Worm (Caenorhabditis elegans) whole organism, L1 larva: ENCODE results near the gene F10D2.16.

Experiments
- C04F5.9 ChIP-seq: sonication (generic microtip); optimal IDR thresholded peaks from 2 replicates; lab custom pipeline; 2016; ENCODE audit warnings: missing genetic modification characterization, missing compliant biosample characterization
- C16A3.4 ChIP-seq: fragments of 150-350 bp; optimal IDR thresholded peaks from 2 replicates; lab custom pipeline; 2014; ENCODE audit warnings: missing biosample characterization, missing genetic modification characterization
- C34B4.2 ChIP-seq: sonication (generic microtip); optimal IDR thresholded peaks from 2 replicates; lab custom pipeline; 2017; ENCODE audit warnings: mild to moderate bottlenecking, missing genetic modification characterization, missing compliant biosample characterization
- Y116A8C.19 ChIP-seq: sonication (generic microtip); optimal IDR thresholded peaks from 2 replicates; lab custom pipeline; 2016; ENCODE audit warnings: missing compliant biosample characterization, missing genetic modification characterization, borderline replicate concordance
- aha-1 ChIP-seq: fragments of 150-350 bp; optimal IDR thresholded peaks from 2 replicates; lab custom pipeline; 2014; ENCODE audit warnings: missing biosample characterization, missing genetic modification characterization
- ama-1 ChIP-seq: fragments of 150-350 bp; optimal IDR thresholded peaks from 2 replicates; lab custom pipeline; 2014
- ceh-63 ChIP-seq: fragments of 200-800 bp; sonication (Bioruptor generic); optimal IDR thresholded peaks from 2 replicates; lab custom pipeline; 2018; ENCODE audit warnings: mild to moderate bottlenecking, missing genetic modification characterization, missing compliant biosample characterization
- ceh-88 ChIP-seq: fragments of 200-800 bp; sonication (Bioruptor generic); IDR thresholded peaks from 2 replicates; pipeline ENCODE4 v1.3.6; 2022; ENCODE audit warnings: missing genetic modification characterization, missing compliant biosample characterization
- ces-1 ChIP-seq: fragments of 150-350 bp; optimal IDR thresholded peaks from 2 replicates; lab custom pipeline; 2014; ENCODE audit warnings: missing biosample characterization, missing genetic modification reagents, missing genetic modification characterization
- dpl-1 ChIP-seq, 3 experiments: fragments of 150-350 bp in 2 of 3; sonication (generic microtip) in 1 of 3; optimal IDR thresholded peaks; 2 replicates each; lab custom pipeline; 2014 to 2017; ENCODE audit warnings: missing biosample characterization in 3 of 3, missing genetic modification characterization in 3 of 3, missing genetic modification reagents in 3 of 3
- elt-2 ChIP-seq: sonication (generic microtip); optimal IDR thresholded peaks from 2 replicates; lab custom pipeline; 2016; ENCODE audit warnings: missing genetic modification characterization, mild to moderate bottlenecking, inconsistent platforms, missing compliant biosample characterization, missing genetic modification reagents
- fkh-10 ChIP-seq: sonication (generic microtip); optimal IDR thresholded peaks from 2 replicates; lab custom pipeline; 2017; ENCODE audit warnings: missing biosample characterization, missing genetic modification reagents, missing genetic modification characterization
- fkh-4 ChIP-seq: sonication (generic microtip); optimal IDR thresholded peaks from 2 replicates; lab custom pipeline; 2016; ENCODE audit warnings: missing compliant biosample characterization, missing genetic modification characterization, borderline replicate concordance
- hlh-17 ChIP-seq: fragments of 200-800 bp; sonication (Bioruptor generic); optimal IDR thresholded peaks from 2 replicates; lab custom pipeline; 2018; ENCODE audit warnings: missing genetic modification characterization, mild to moderate bottlenecking, missing compliant biosample characterization, moderate library complexity, borderline replicate concordance
- hlh-4 ChIP-seq: sonication (generic microtip); optimal IDR thresholded peaks from 2 replicates; lab custom pipeline; 2016; ENCODE audit warnings: mild to moderate bottlenecking, missing genetic modification characterization, missing compliant biosample characterization
- isw-1 ChIP-seq: fragments of 200-800 bp; sonication (Bioruptor generic); IDR thresholded peaks from 2 replicates; pipeline ENCODE4 v1.3.6; 2022; ENCODE audit warnings: missing genetic modification characterization, missing compliant biosample characterization
- jun-1 ChIP-seq: fragments of 150-350 bp; optimal IDR thresholded peaks from 2 replicates; lab custom pipeline; 2014; ENCODE audit warnings: missing biosample characterization, missing genetic modification reagents, missing genetic modification characterization
- lin-13 ChIP-seq: fragments of 150-350 bp; optimal IDR thresholded peaks from 2 replicates; lab custom pipeline; 2014; ENCODE audit warnings: missing biosample characterization, missing genetic modification reagents, missing genetic modification characterization
- lin-35 ChIP-seq, 2 experiments: fragments of 150-350 bp; optimal IDR thresholded peaks; 2 replicates each; lab custom pipeline; 2014; ENCODE audit warnings: missing biosample characterization in 2 of 2, missing genetic modification characterization in 2 of 2, missing genetic modification reagents in 2 of 2
- lir-3 ChIP-seq: sonication (generic microtip); optimal IDR thresholded peaks from 2 replicates; lab custom pipeline; 2016; ENCODE audit warnings: mild to moderate bottlenecking, missing genetic modification characterization, moderate library complexity, missing compliant biosample characterization; ENCODE audit not compliant: poor library complexity
- lsy-2 ChIP-seq, 2 experiments: fragments of 150-350 bp; optimal IDR thresholded peaks; 2 replicates each; lab custom pipeline; 2014; ENCODE audit warnings: missing biosample characterization in 2 of 2, missing genetic modification characterization in 2 of 2
- mab-9 ChIP-seq: fragments of 200-800 bp; sonication (Bioruptor generic); IDR thresholded peaks from 2 replicates; pipeline ENCODE4 v1.3.6; 2022; ENCODE audit warnings: missing genetic modification reagents, missing genetic modification characterization, missing compliant biosample characterization
- mdl-1 ChIP-seq, 2 experiments: fragments of 150-350 bp; optimal IDR thresholded peaks; 2 replicates each; lab custom pipeline; 2014 to 2017; ENCODE audit warnings: missing biosample characterization in 2 of 2, missing genetic modification characterization in 2 of 2, inconsistent platforms in 1 of 2
- nhr-11 ChIP-seq: fragments of 150-350 bp; optimal IDR thresholded peaks from 2 replicates; lab custom pipeline; 2014; ENCODE audit warnings: missing biosample characterization, missing genetic modification characterization
- nhr-12 ChIP-seq: sonication (generic microtip); optimal IDR thresholded peaks from 2 replicates; lab custom pipeline; 2017; ENCODE audit warnings: missing biosample characterization, missing genetic modification characterization
- nhr-20 ChIP-seq: sonication (generic microtip); optimal IDR thresholded peaks from 2 replicates; lab custom pipeline; 2016; ENCODE audit warnings: mild to moderate bottlenecking, missing genetic modification characterization, missing compliant biosample characterization
- nhr-237 ChIP-seq: fragments of 150-350 bp; optimal IDR thresholded peaks from 2 replicates; lab custom pipeline; 2014; ENCODE audit warnings: missing biosample characterization, missing genetic modification characterization
- nhr-47 ChIP-seq: sonication (generic microtip); optimal IDR thresholded peaks from 2 replicates; lab custom pipeline; 2016; ENCODE audit warnings: mild to moderate bottlenecking, missing genetic modification characterization, moderate library complexity, missing compliant biosample characterization
- nhr-71 ChIP-seq: sonication (generic microtip); optimal IDR thresholded peaks from 2 replicates; lab custom pipeline; 2016; ENCODE audit warnings: mild to moderate bottlenecking, missing genetic modification characterization, moderate library complexity, missing compliant biosample characterization
- nhr-76 ChIP-seq: sonication (generic microtip); optimal IDR thresholded peaks from 2 replicates; lab custom pipeline; 2017; ENCODE audit warnings: missing biosample characterization, missing genetic modification characterization
- nhr-84 ChIP-seq: sonication (generic microtip); optimal IDR thresholded peaks from 2 replicates; lab custom pipeline; 2017; ENCODE audit warnings: missing biosample characterization, missing genetic modification characterization
- nhr-85 ChIP-seq: sonication (generic microtip); peaks from one replicate; lab custom pipeline; 2016; ENCODE audit warnings: missing genetic modification characterization, inconsistent platforms, missing compliant biosample characterization
- nhr-90 ChIP-seq: sonication (generic microtip); optimal IDR thresholded peaks from 2 replicates; lab custom pipeline; 2016; ENCODE audit warnings: mild to moderate bottlenecking, missing genetic modification characterization, missing compliant biosample characterization; ENCODE audit not compliant: poor library complexity
- pag-3 ChIP-seq: sonication (generic microtip); optimal IDR thresholded peaks from 2 replicates; lab custom pipeline; 2017; ENCODE audit warnings: missing genetic modification characterization, mild to moderate bottlenecking, missing compliant biosample characterization, antibody characterized with exemption, borderline replicate concordance; ENCODE audit not compliant: insufficient read depth
- pax-3 ChIP-seq: fragments of 200-800 bp; sonication (Bioruptor generic); optimal IDR thresholded peaks from 2 replicates; lab custom pipeline; 2018; ENCODE audit warnings: mild to moderate bottlenecking, missing genetic modification characterization, moderate library complexity, missing compliant biosample characterization
- pqm-1 ChIP-seq: sonication (generic microtip); optimal IDR thresholded peaks from 3 replicates; lab custom pipeline; 2017; ENCODE audit warnings: missing biosample characterization, missing genetic modification characterization
- skn-1 ChIP-seq: fragments of 150-350 bp; optimal IDR thresholded peaks from 2 replicates; lab custom pipeline; 2014; ENCODE audit warnings: missing biosample characterization, missing genetic modification characterization
- snpc-4 ChIP-seq: fragments of 150-350 bp; optimal IDR thresholded peaks from 2 replicates; lab custom pipeline; 2014; ENCODE audit warnings: missing biosample characterization, missing genetic modification characterization
- sptf-1 ChIP-seq: fragments of 150-350 bp; optimal IDR thresholded peaks from 2 replicates; lab custom pipeline; 2014; ENCODE audit warnings: missing biosample characterization, missing genetic modification characterization
- sup-37 ChIP-seq: fragments of 200-800 bp; sonication (Bioruptor generic); optimal IDR thresholded peaks from 2 replicates; lab custom pipeline; 2018; ENCODE audit warnings: mild to moderate bottlenecking, missing genetic modification characterization, missing compliant biosample characterization
- tbx-2 ChIP-seq: sonication (generic microtip); optimal IDR thresholded peaks from 2 replicates; lab custom pipeline; 2016; ENCODE audit warnings: missing genetic modification characterization, missing compliant biosample characterization
- unc-30 ChIP-seq: sonication (generic microtip); optimal IDR thresholded peaks from 2 replicates; lab custom pipeline; 2017; ENCODE audit warnings: missing biosample characterization, missing genetic modification characterization
- unc-62 ChIP-seq: fragments of 150-350 bp; optimal IDR thresholded peaks from 2 replicates; lab custom pipeline; 2014; ENCODE audit warnings: missing biosample characterization, missing genetic modification reagents, missing genetic modification characterization
- unc-86 ChIP-seq: sonication (generic microtip); optimal IDR thresholded peaks from 2 replicates; lab custom pipeline; 2016; ENCODE audit warnings: missing genetic modification characterization, missing compliant biosample characterization
- unc-98 ChIP-seq: fragments of 200-800 bp; sonication (Bioruptor generic); IDR thresholded peaks from 2 replicates; pipeline ENCODE4 v1.3.6; 2022; ENCODE audit warnings: missing genetic modification characterization, missing compliant biosample characterization
- vab-15 ChIP-seq: sonication (generic microtip); optimal IDR thresholded peaks from 2 replicates; lab custom pipeline; 2017; ENCODE audit warnings: missing genotype, mild to moderate bottlenecking, missing genetic modification characterization, missing compliant biosample characterization
- xbp-1 ChIP-seq: sonication (generic microtip); optimal IDR thresholded peaks from 2 replicates; lab custom pipeline; 2016; ENCODE audit warnings: missing genetic modification characterization, missing compliant biosample characterization
- ztf-4 ChIP-seq: fragments of 150-350 bp; optimal IDR thresholded peaks from 2 replicates; lab custom pipeline; 2014; ENCODE audit warnings: missing biosample characterization, missing genetic modification characterization

The F10D2.16 gene

DNA sequence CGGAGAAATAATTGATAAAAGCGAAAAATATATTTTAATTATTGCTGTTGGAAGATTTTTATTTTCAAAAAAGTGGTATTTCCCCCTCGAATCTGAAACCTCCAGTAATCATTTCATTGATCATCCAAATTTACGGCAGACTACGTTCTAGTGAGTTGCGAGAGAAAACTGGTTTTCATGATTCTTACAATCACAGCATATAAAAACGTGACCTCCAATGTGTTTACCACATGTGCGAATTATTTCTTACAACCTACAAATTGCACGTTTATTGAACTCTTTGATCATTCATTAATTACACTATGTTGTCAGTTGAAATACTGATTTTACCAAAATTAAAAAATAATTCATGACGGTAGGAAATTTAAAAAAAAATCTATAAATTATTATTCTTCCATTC, 44.8 kb upstream of the F10D2.16 start (continued):
- TF ChIP-seq lsy-2 (tag; optimal IDR thresholded peaks at IDR 0.05; lab: Kevin White, UChicago) (peak; percentile 36 to 53), vab-15 (peak; percentile 61), nhr-47 (tag; lab: Kevin White, UChicago) (peak; percentile 27), nhr-76 (no peak), fkh-4 (no peak), nhr-85 (tag; lab: Kevin White, UChicago) (peak; percentile 97), nhr-11 (tag; lab: Kevin White, UChicago) (no peak), C34B4.2 (tag; lab: Kevin White, UChicago) (no peak), lin-35 (GFP tag; optimal IDR thresholded peaks at IDR 0.05; lab: Kevin White, UChicago) (peak in 1 of 2 experiments; percentile 81), isw-1 (GFP tag; lab: Robert Waterston, UW) (no peak), Y116A8C.19 (tag; lab: Kevin White, UChicago) (no peak), unc-86 (no peak), nhr-71 (tag; lab: Kevin White, UChicago) (peak; percentile 77), tbx-2 (tag; lab: Kevin White, UChicago) (peak; percentile 67), dpl-1 (GFP tag; optimal IDR thresholded peaks at IDR 0.05; lab: Kevin White, UChicago) (peak in 1 of 3 experiments; percentile 24), pqm-1 (tag; lab: Kevin White, UChicago) (no peak)

DNA sequence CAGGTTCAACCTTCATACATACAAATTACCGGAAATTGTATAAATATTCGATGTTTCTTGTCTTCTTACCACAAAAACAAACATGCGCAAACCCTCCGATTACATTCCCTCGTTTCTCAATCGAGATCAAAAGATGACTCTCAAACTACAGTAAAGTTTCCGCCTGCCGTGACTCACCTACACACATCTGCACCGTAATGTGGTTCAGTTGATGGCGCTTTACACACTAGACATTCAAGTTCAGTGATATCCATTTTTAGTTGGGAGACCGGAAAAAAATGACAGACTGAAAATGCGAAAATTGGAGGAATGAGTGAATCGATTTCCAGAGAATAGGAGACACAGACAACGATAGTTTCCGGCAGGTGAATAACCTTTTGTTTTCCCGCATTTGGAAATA, 42.8 kb upstream of the F10D2.16 start, which contains the start of gene nhr-286:
TSS of gene nhr-286 (minus strand) at position 324 of the 400 bp plus-strand sequence.
- TF ChIP-seq sptf-1 (tag; lab: Kevin White, UChicago) (no peak), hlh-4 (tag; lab: Kevin White, UChicago) (no peak), nhr-20 (tag; lab: Kevin White, UChicago) (peak; percentile 51), pax-3 (tag; lab: Kevin White, UChicago) (no peak), lin-13 (GFP tag; lab: Kevin White, UChicago) (no peak), elt-2 (tag; lab: Kevin White, UChicago) (no peak), fkh-4 (no peak), xbp-1 (tag; lab: Kevin White, UChicago) (no peak), ceh-88 (GFP tag; lab: Robert Waterston, UW) (no peak), skn-1 (tag; lab: Kevin White, UChicago) (no peak), hlh-17 (no peak), sup-37 (no peak), tbx-2 (tag; lab: Kevin White, UChicago) (no peak), snpc-4 (tag; lab: Kevin White, UChicago) (no peak), ama-1 (lab: Kevin White, UChicago) (peak; percentile 39), aha-1 (tag; lab: Kevin White, UChicago) (no peak), unc-30 (no peak), mab-9 (GFP tag; lab: Robert Waterston, UW) (no peak), mdl-1 (tag; optimal IDR thresholded peaks at IDR 0.05; lab: Kevin White, UChicago) (no peak), fkh-10 (GFP tag; lab: Kevin White, UChicago) (no peak), nhr-237 (tag; lab: Kevin White, UChicago) (no peak), pag-3 (tag; lab: Kevin White, UChicago) (no peak), vab-15 (no peak), nhr-85 (tag; lab: Kevin White, UChicago) (peak; percentile 50), C16A3.4 (tag; lab: Kevin White, UChicago) (no peak), Y116A8C.19 (tag; lab: Kevin White, UChicago) (no peak)

DNA sequence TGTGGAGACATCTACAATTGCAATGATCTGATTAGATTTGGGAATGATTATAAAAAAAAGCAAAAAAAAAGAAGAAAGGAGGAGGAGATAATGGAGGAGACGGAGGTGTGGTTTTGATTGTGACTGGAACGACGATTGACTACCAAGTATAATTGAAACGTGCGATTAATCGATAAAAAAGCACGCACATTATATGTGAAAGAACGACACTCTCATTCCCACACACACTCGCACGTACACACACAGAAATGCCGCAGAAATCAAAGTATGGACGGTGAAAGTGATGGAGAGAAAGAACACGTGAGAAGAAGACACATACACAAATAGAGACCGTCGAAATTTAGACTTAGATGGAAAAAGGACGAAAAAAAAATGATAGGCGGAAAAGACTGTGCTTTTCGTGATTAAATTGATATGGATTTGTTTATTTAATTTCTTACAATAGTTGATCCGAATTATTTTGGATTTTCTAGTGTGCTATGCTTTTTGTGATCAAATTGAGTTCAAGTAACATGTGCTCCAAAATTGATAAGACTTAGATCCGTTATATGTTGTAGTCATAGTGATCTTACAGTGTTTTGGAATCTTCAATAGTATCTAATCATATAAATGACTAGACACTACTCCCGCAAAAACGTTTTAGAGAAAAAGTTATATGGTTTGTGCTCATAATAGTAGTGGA, 40.2 kb upstream of the F10D2.16 start, which contains the start of gene nhr-135:
TSS of gene nhr-135 (minus strand) at position 51 of the 682 bp plus-strand sequence.
- TF ChIP-seq unc-98 (GFP tag; lab: Robert Waterston, UW) (no peak), nhr-11 (tag; lab: Kevin White, UChicago) (no peak), unc-62 (no peak), xbp-1 (tag; lab: Kevin White, UChicago) (no peak), pqm-1 (tag; lab: Kevin White, UChicago) (no peak), ama-1 (lab: Kevin White, UChicago) (no peak), C16A3.4 (tag; lab: Kevin White, UChicago) (peak; percentile 6), ztf-4 (tag; lab: Kevin White, UChicago) (no peak), lir-3 (no peak), isw-1 (GFP tag; lab: Robert Waterston, UW) (no peak), nhr-84 (tag; lab: Kevin White, UChicago) (no peak), nhr-12 (tag; lab: Kevin White, UChicago) (no peak), unc-30 (no peak), nhr-90 (tag; lab: Kevin White, UChicago) (peak; percentile 60), jun-1 (tag; lab: Kevin White, UChicago) (no peak), pax-3 (tag; lab: Kevin White, UChicago) (no peak), ces-1 (GFP tag; lab: Kevin White, UChicago) (no peak), ceh-88 (GFP tag; lab: Robert Waterston, UW) (no peak), ceh-63 (no peak), C04F5.9 (tag; lab: Kevin White, UChicago) (no peak)
